Fruit fly (Drosophila melanogaster): Measurements from ENCODE around the gene CG33169.

CG33169 gene

DNA sequence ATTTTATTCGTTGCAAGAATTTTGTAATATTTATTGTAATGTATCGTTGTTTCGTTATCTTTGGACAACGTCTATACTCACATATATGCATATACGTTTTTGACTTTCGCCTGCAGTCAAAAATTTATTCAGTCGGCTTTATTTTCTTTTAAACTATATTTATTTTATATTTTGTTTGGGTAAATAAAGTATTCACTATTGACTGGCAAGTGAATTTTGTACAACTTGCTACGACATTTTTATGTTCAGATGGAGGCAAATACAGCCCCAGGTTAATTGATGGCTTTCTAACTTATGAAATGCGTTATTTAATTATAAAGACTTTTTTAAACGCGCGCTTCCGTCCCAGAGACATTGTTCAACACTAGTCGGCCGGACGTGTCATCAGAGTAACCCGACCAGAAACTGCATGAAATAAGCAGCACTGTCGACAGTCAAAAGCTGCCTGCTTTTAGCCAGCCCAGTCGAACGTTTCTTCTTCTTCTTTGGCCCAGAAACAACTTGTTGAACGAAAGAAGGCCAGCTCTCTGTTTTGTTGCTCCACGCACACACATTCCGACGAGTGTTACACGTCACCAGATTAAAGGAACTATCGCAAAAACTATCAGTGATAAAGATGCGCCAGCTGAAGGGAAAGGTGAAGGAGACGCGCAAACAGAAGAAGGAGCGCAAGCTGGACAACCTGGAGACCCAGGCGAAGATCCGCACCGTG is at the start of gene CG33169 (continued):
- peak; percentile 76 for TF ChIP-seq phol (tag; optimal IDR thresholded peaks at IDR 0.05)
- 0 out of 3 replicates have a peak, but pooled peaks have one; percentile 57 for TF ChIP-seq C15 (GFP tag; IDR thresholded peaks at IDR 0.05)
- TF ChIP-seq mld (GFP tag; IDR thresholded peaks at IDR 0.05; ENCODE audit: partially characterized antibody): no peak
- TF ChIP-seq CG15479 (GFP tag; optimal IDR thresholded peaks at IDR 0.05): no peak
- TF ChIP-seq zfh2 (GFP tag; optimal IDR thresholded peaks at IDR 0.05): peak; percentile 93
- TF ChIP-seq CG5180 (GFP tag; optimal IDR thresholded peaks at IDR 0.05): peak; percentile 90
- TF ChIP-seq HLH54F (GFP tag; optimal IDR thresholded peaks at IDR 0.05): peak; percentile 94
- peak; percentile 93 for TF ChIP-seq CG13894 (tag; optimal IDR thresholded peaks at IDR 0.05)
- peak; percentile 77 for TF ChIP-seq Atf-2 (GFP tag; optimal IDR thresholded peaks at IDR 0.05)
- peak; percentile 98 for TF ChIP-seq Ets97D (GFP tag; optimal IDR thresholded peaks at IDR 0.05)
- peak; percentile 90 for TF ChIP-seq al (GFP tag; IDR thresholded peaks at IDR 0.05)
- TF ChIP-seq YL-1 (GFP tag; optimal IDR thresholded peaks at IDR 0.05): peak; percentile 83
- peak; percentile 72; the same call in 2 of the 3 replicates for TF ChIP-seq gce (GFP tag; IDR thresholded peaks at IDR 0.05)
- TF ChIP-seq HmgZ (tag; optimal IDR thresholded peaks at IDR 0.05): peak; percentile 97
- TF ChIP-seq Kr (GFP tag; optimal IDR thresholded peaks at IDR 0.05): no peak
- peak; percentile 92 for TF ChIP-seq CG9876 (GFP tag; optimal IDR thresholded peaks at IDR 0.05)
- peak; percentile 93 for TF ChIP-seq Dbx (GFP tag; IDR thresholded peaks at IDR 0.05)
- TF ChIP-seq CG13287 (GFP tag; IDR thresholded peaks at IDR 0.05; ENCODE audit: partially characterized antibody): peak; percentile 74
- TF ChIP-seq CG1602 (GFP tag; optimal IDR thresholded peaks at IDR 0.05): peak; percentile 67
- TF ChIP-seq seq (GFP tag; IDR thresholded peaks at IDR 0.05): no peak
- peak; percentile 79 for TF ChIP-seq CG14710 (tag; optimal IDR thresholded peaks at IDR 0.05)
- peak; percentile 55 for TF ChIP-seq CG9727 (GFP tag; optimal IDR thresholded peaks at IDR 0.05)
- TF ChIP-seq sug (tag; optimal IDR thresholded peaks at IDR 0.05): peak; percentile 89
- peak in 1 of 2 experiments; percentile 69 for TF ChIP-seq insv (GFP tag; optimal IDR thresholded peaks at IDR 0.05)
- TF ChIP-seq cwo (GFP tag; optimal IDR thresholded peaks at IDR 0.05): peak; percentile 56
- peak; percentile 96 for TF ChIP-seq Atf3 (GFP tag; optimal IDR thresholded peaks at IDR 0.05)
- no peak for TF ChIP-seq CG6683 (GFP tag; optimal IDR thresholded peaks at IDR 0.05)
- peak; percentile 48 for TF ChIP-seq TFAM (GFP tag; optimal IDR thresholded peaks at IDR 0.05)
- no peak for TF ChIP-seq usp (GFP tag; optimal IDR thresholded peaks at IDR 0.05)
- TF ChIP-seq CG9932 (GFP tag; IDR thresholded peaks at IDR 0.05): peak; percentile 94
- peak; percentile 76 for TF ChIP-seq MTF-1 (GFP tag; optimal IDR thresholded peaks at IDR 0.05; ENCODE audit: borderline replicate concordance)
- peak; percentile 87 for TF ChIP-seq Hsf (GFP tag; optimal IDR thresholded peaks at IDR 0.05)
- TF ChIP-seq shn (GFP tag; optimal IDR thresholded peaks at IDR 0.05): peak; percentile 90
- TF ChIP-seq CoRest (tag; optimal IDR thresholded peaks at IDR 0.05): peak; percentile 84
- TF ChIP-seq CG3065 (GFP tag; optimal IDR thresholded peaks at IDR 0.05): peak; percentile 74
- no peak for TF ChIP-seq eve (GFP tag; optimal IDR thresholded peaks at IDR 0.05)
- TF ChIP-seq CG14014 (GFP tag; IDR thresholded peaks at IDR 0.05): peak; percentile 86
- TF ChIP-seq kah (GFP tag; optimal IDR thresholded peaks at IDR 0.05): peak; percentile 98
- no peak for TF ChIP-seq CG2678 (tag; optimal IDR thresholded peaks at IDR 0.05)
- TF ChIP-seq E2f1 (GFP tag; IDR thresholded peaks at IDR 0.05): peak; percentile 85
- TF ChIP-seq disco-r (GFP tag; optimal IDR thresholded peaks at IDR 0.05): peak; percentile 81
- TF ChIP-seq sqz (GFP tag; optimal IDR thresholded peaks at IDR 0.05): no peak
- TF ChIP-seq CG12942 (GFP tag; optimal IDR thresholded peaks at IDR 0.05): peak; percentile 84
- peak; percentile 70 for TF ChIP-seq stc (GFP tag; IDR thresholded peaks at IDR 0.05)
- TF ChIP-seq tll (GFP tag; optimal IDR thresholded peaks at IDR 0.05): peak in 1 of 2 experiments; percentile 16
- peak; percentile 81 for TF ChIP-seq CG8089 (GFP tag; optimal IDR thresholded peaks at IDR 0.05)
- peak; percentile 67 for TF ChIP-seq Fer2 (tag; optimal IDR thresholded peaks at IDR 0.05)
- TF ChIP-seq maf-S (GFP tag; optimal IDR thresholded peaks at IDR 0.05): peak; percentile 88
- peak; percentile 82 for TF ChIP-seq tgo (GFP tag; IDR thresholded peaks at IDR 0.05)
